Worm (Caenorhabditis elegans): ENCODE data around the gene cutl-1.
A peak's percentile ranks its signal among the peaks of the same experiment; 100 is the strongest.

The cutl-1 gene

ce11 chrV:13411992-13412298, 6.0 kb upstream of the cutl-1 start:
- TF ChIP-seq nhr-25 (tag; optimal IDR thresholded peaks at IDR 0.05), result peak; percentile 78
- no peak for TF ChIP-seq ztf-4 (tag; optimal IDR thresholded peaks at IDR 0.05)
- TF ChIP-seq sma-9 (GFP tag; optimal IDR thresholded peaks at IDR 0.05), result no peak
- no peak for TF ChIP-seq sma-9 (tag; optimal IDR thresholded peaks at IDR 0.05)
- no peak for TF ChIP-seq lsy-2 (tag; optimal IDR thresholded peaks at IDR 0.05)
- TF ChIP-seq mab-5 (tag; optimal IDR thresholded peaks at IDR 0.05), result no peak
- TF ChIP-seq nhr-21 (tag; optimal IDR thresholded peaks at IDR 0.05), result peak; percentile 1
- no peak for TF ChIP-seq C34F6.9 (tag; optimal IDR thresholded peaks at IDR 0.05)
- no peak for TF ChIP-seq elt-3 (tag; optimal IDR thresholded peaks at IDR 0.05)
- no peak for TF ChIP-seq egl-27 (tag; optimal IDR thresholded peaks at IDR 0.05)
- no peak for TF ChIP-seq ztf-1 (GFP tag; conservative IDR thresholded peaks at IDR 0.05)

ce11 chrV:13411225-13411991, 5.5 kb upstream of the cutl-1 start:
- no peak for TF ChIP-seq unc-39 (tag; optimal IDR thresholded peaks at IDR 0.05)
- TF ChIP-seq mdl-1 (tag; optimal IDR thresholded peaks at IDR 0.05), result no peak
- TF ChIP-seq mbf-1 (tag; optimal IDR thresholded peaks at IDR 0.05), result no peak
- TF ChIP-seq lin-39 (tag; optimal IDR thresholded peaks at IDR 0.05), result no peak
- no peak for TF ChIP-seq zag-1 (tag; optimal IDR thresholded peaks at IDR 0.05)
- TF ChIP-seq elt-3 (tag; optimal IDR thresholded peaks at IDR 0.05), result peak; percentile 68
- TF ChIP-seq nhr-25 (tag; optimal IDR thresholded peaks at IDR 0.05), result no peak
- TF ChIP-seq blmp-1 (tag; optimal IDR thresholded peaks at IDR 0.05; ENCODE audit: insufficient read depth), result peak; percentile 65
- peak; percentile 67 for TF ChIP-seq ama-1 (optimal IDR thresholded peaks at IDR 0.05)
- no peak for TF ChIP-seq sma-9 (GFP tag; optimal IDR thresholded peaks at IDR 0.05)
- TF ChIP-seq sma-9 (tag; optimal IDR thresholded peaks at IDR 0.05), result no peak
- TF ChIP-seq ZK546.5 (tag; optimal IDR thresholded peaks at IDR 0.05), result no peak
- TF ChIP-seq nhr-77 (tag; optimal IDR thresholded peaks at IDR 0.05), result no peak

ce11 chrV:13410688-13411087, 4.8 kb upstream of the cutl-1 start, which contains the start of gene F53F1.4:
TSS of gene F53F1.4 (plus strand) at chrV:13411077.
- TF ChIP-seq nhr-25 (tag; optimal IDR thresholded peaks at IDR 0.05), result peak; percentile 60
- no peak for TF ChIP-seq zag-1 (tag; optimal IDR thresholded peaks at IDR 0.05)
- peak; percentile 30 for TF ChIP-seq blmp-1 (tag; optimal IDR thresholded peaks at IDR 0.05; ENCODE audit: insufficient read depth)

- no peak for TF ChIP-seq unc-39 (tag; optimal IDR thresholded peaks at IDR 0.05)
- TF ChIP-seq aly-2 (tag; optimal IDR thresholded peaks at IDR 0.05), result no peak
- TF ChIP-seq sma-9 (GFP tag; optimal IDR thresholded peaks at IDR 0.05), result peak; percentile 34
- TF ChIP-seq sma-9 (tag; optimal IDR thresholded peaks at IDR 0.05), result no peak
- no peak for TF ChIP-seq sem-4 (tag; optimal IDR thresholded peaks at IDR 0.05)
- TF ChIP-seq sma-3 (GFP tag; optimal IDR thresholded peaks at IDR 0.05), result peak; percentile 36
- no peak for TF ChIP-seq mbf-1 (tag; optimal IDR thresholded peaks at IDR 0.05)
- TF ChIP-seq blmp-1 (tag; optimal IDR thresholded peaks at IDR 0.05; ENCODE audit: insufficient read depth), result no peak
- no peak for TF ChIP-seq nhr-11 (tag; optimal IDR thresholded peaks at IDR 0.05)
- TF ChIP-seq ztf-1 (GFP tag; conservative IDR thresholded peaks at IDR 0.05), result no peak
- no peak for TF ChIP-seq crh-2 (tag; optimal IDR thresholded peaks at IDR 0.05)
- no peak for TF ChIP-seq nhr-6 (tag; optimal IDR thresholded peaks at IDR 0.05)
- TF ChIP-seq alr-1 (tag; optimal IDR thresholded peaks at IDR 0.05), result no peak
- TF ChIP-seq ztf-4 (tag; optimal IDR thresholded peaks at IDR 0.05), result no peak
- TF ChIP-seq gmeb-1 (tag; optimal IDR thresholded peaks at IDR 0.05), result peak; percentile 82
- peak in 1 of 2 experiments; percentile 50 for TF ChIP-seq lsy-2 (tag; optimal IDR thresholded peaks at IDR 0.05)
- TF ChIP-seq ZK546.5 (tag; optimal IDR thresholded peaks at IDR 0.05), result no peak
- TF ChIP-seq unc-62 (GFP tag; optimal IDR thresholded peaks at IDR 0.05), result no peak
- no peak for TF ChIP-seq skn-1 (tag; optimal IDR thresholded peaks at IDR 0.05)
- peak; percentile 36 for TF ChIP-seq nhr-25 (tag; optimal IDR thresholded peaks at IDR 0.05)
- peak; percentile 9 for TF ChIP-seq C34F6.9 (tag; optimal IDR thresholded peaks at IDR 0.05)
- no peak for TF ChIP-seq nhr-21 (tag; optimal IDR thresholded peaks at IDR 0.05)
- no peak for TF ChIP-seq R02D3.7 (tag; optimal IDR thresholded peaks at IDR 0.05)
- TF ChIP-seq snpc-4 (tag; optimal IDR thresholded peaks at IDR 0.05), result no peak
- no peak for TF ChIP-seq lin-13 (GFP tag; optimal IDR thresholded peaks at IDR 0.05)
These were observed 3.2 kb upstream of the cutl-1 start for ce11 chrV:13409089-13409488.

ce11 chrV:13408440-13408839, 2.5 kb upstream of the cutl-1 start:
- TF ChIP-seq ztf-11 (tag; optimal IDR thresholded peaks at IDR 0.05), result no peak
- TF ChIP-seq nhr-21 (tag; optimal IDR thresholded peaks at IDR 0.05), result no peak
- TF ChIP-seq lin-39 (tag; optimal IDR thresholded peaks at IDR 0.05), result no peak
- no peak for TF ChIP-seq gmeb-1 (tag; optimal IDR thresholded peaks at IDR 0.05)
- TF ChIP-seq crh-2 (tag; optimal IDR thresholded peaks at IDR 0.05), result no peak
- TF ChIP-seq nhr-6 (tag; optimal IDR thresholded peaks at IDR 0.05), result no peak
- no peak for TF ChIP-seq sma-9 (GFP tag; optimal IDR thresholded peaks at IDR 0.05)
- TF ChIP-seq sma-9 (tag; optimal IDR thresholded peaks at IDR 0.05), result no peak
- TF ChIP-seq ztf-4 (tag; optimal IDR thresholded peaks at IDR 0.05), result no peak
- TF ChIP-seq blmp-1 (tag; optimal IDR thresholded peaks at IDR 0.05; ENCODE audit: insufficient read depth), result no peak
- no peak for TF ChIP-seq nhr-77 (tag; optimal IDR thresholded peaks at IDR 0.05)
- TF ChIP-seq sma-3 (GFP tag; optimal IDR thresholded peaks at IDR 0.05), result no peak
- no peak for TF ChIP-seq nhr-25 (tag; optimal IDR thresholded peaks at IDR 0.05)
- TF ChIP-seq unc-39 (tag; optimal IDR thresholded peaks at IDR 0.05), result no peak
- TF ChIP-seq aly-2 (tag; optimal IDR thresholded peaks at IDR 0.05), result no peak
- TF ChIP-seq alr-1 (tag; optimal IDR thresholded peaks at IDR 0.05), result no peak
- TF ChIP-seq nhr-237 (tag; optimal IDR thresholded peaks at IDR 0.05), result no peak

Data from whole organism, L2 larva.